Fruit fly (Drosophila melanogaster) whole organism, embryonic: ENCODE measurements around the gene CG14383.
A peak's percentile ranks its signal among the peaks of the same experiment; 100 is the strongest.

Experiments
- Bteb2 ChIP-seq: fragments of 200-800 bp; sonication (Bioruptor generic); optimal IDR thresholded peaks from 2 replicates; lab custom pipeline; 2016; ENCODE audit warnings: missing biosample characterization, missing genetic modification characterization
- CG10267 ChIP-seq: fragments of 200-800 bp; sonication (Bioruptor generic); optimal IDR thresholded peaks from 2 replicates; lab custom pipeline; 2018; ENCODE audit warnings: missing biosample characterization, mild to moderate bottlenecking, missing genetic modification characterization, moderate library complexity
- CG11085 ChIP-seq: fragments of 200-800 bp; sonication (Bioruptor generic); IDR thresholded peaks from 2 replicates; pipeline ENCODE4 v1.3.6; 2022; ENCODE audit warnings: missing biosample characterization, missing genetic modification characterization
- CG12155 ChIP-seq: fragments of 200-800 bp; sonication (Bioruptor generic); optimal IDR thresholded peaks from 3 replicates; lab custom pipeline; 2016; ENCODE audit warnings: missing biosample characterization, missing genetic modification characterization
- CG14050 ChIP-seq: fragments of 200-800 bp; sonication (Bioruptor generic); IDR thresholded peaks from 3 replicates; pipeline ENCODE4 v1.3.6; 2022; ENCODE audit warnings: missing biosample characterization, missing genetic modification characterization
- CG14667 ChIP-seq: fragments of 200-800 bp; sonication (Bioruptor generic); IDR thresholded peaks from 2 replicates; pipeline ENCODE4 v1.3.6; 2022; ENCODE audit warnings: missing biosample characterization, missing genetic modification characterization
- CG14965 ChIP-seq: fragments of 200-800 bp; sonication (Bioruptor generic); optimal IDR thresholded peaks from 2 replicates; lab custom pipeline; 2016; ENCODE audit warnings: missing biosample characterization, missing genetic modification characterization, borderline replicate concordance
- CG1603 ChIP-seq: fragments of 200-800 bp; sonication (Bioruptor generic); optimal IDR thresholded peaks from 2 replicates; lab custom pipeline; 2019; ENCODE audit warnings: missing biosample characterization, mild to moderate bottlenecking, missing genetic modification characterization, moderate library complexity
- CG16779 ChIP-seq: fragments of 200-800 bp; sonication (Bioruptor generic); IDR thresholded peaks from 2 replicates; pipeline ENCODE4 v1.3.6; 2022; ENCODE audit warnings: missing biosample characterization, missing genetic modification characterization
- CG16815 ChIP-seq: fragments of 200-800 bp; sonication (Bioruptor generic); optimal IDR thresholded peaks from 3 replicates; lab custom pipeline; 2017; ENCODE audit warnings: missing biosample characterization, mild to moderate bottlenecking, missing genetic modification characterization
- CG17568 ChIP-seq: fragments of 200-800 bp; sonication (Bioruptor generic); optimal IDR thresholded peaks from 2 replicates; lab custom pipeline; 2018; ENCODE audit warnings: missing biosample characterization, mild to moderate bottlenecking, missing genetic modification characterization, moderate library complexity
- CG2116 ChIP-seq: fragments of 200-800 bp; sonication (Bioruptor generic); optimal IDR thresholded peaks from 3 replicates; lab custom pipeline; 2018; ENCODE audit warnings: missing biosample characterization, mild to moderate bottlenecking, missing genetic modification characterization
- CG31224 ChIP-seq: fragments of 200-800 bp; sonication (Bioruptor generic); IDR thresholded peaks from 2 replicates; pipeline ENCODE4 v1.3.6; 2022; ENCODE audit warnings: missing biosample characterization, missing genetic modification characterization
- CG4282 ChIP-seq: fragments of 200-800 bp; sonication (Bioruptor generic); optimal IDR thresholded peaks from 2 replicates; lab custom pipeline; 2016; ENCODE audit warnings: missing biosample characterization, missing genetic modification characterization
- CG4360 ChIP-seq: fragments of 200-800 bp; sonication (Bioruptor generic); IDR thresholded peaks from 2 replicates; pipeline ENCODE4 v1.3.6; 2022; ENCODE audit warnings: missing biosample characterization, missing genetic modification characterization
- CG4424 ChIP-seq: fragments of 200-800 bp; sonication (Bioruptor generic); optimal IDR thresholded peaks from 3 replicates; lab custom pipeline; 2016; ENCODE audit warnings: missing biosample characterization, missing genetic modification characterization
- CG4730 ChIP-seq: fragments of 200-800 bp; sonication (Bioruptor generic); IDR thresholded peaks from 2 replicates; pipeline ENCODE4 v1.3.6; 2022; ENCODE audit warnings: missing biosample characterization, missing genetic modification characterization
- CG6272 ChIP-seq: fragments of 200-800 bp; sonication (Bioruptor generic); IDR thresholded peaks from 2 replicates; pipeline ENCODE4 v1.3.6; 2022; ENCODE audit warnings: missing biosample characterization, missing genetic modification characterization
- CG6683 ChIP-seq: fragments of 200-800 bp; sonication (Bioruptor generic); optimal IDR thresholded peaks from 2 replicates; lab custom pipeline; 2017; ENCODE audit warnings: missing biosample characterization, mild to moderate bottlenecking, missing genetic modification characterization, missing genetic modification reagents
- CG7963 ChIP-seq: fragments of 200-800 bp; sonication (Bioruptor generic); IDR thresholded peaks from 3 replicates; pipeline ENCODE4 v1.3.6; 2022; ENCODE audit warnings: missing biosample characterization, missing genetic modification characterization; ENCODE audit not compliant: partially characterized antibody
- Dek ChIP-seq: fragments of 200-800 bp; sonication (Bioruptor generic); optimal IDR thresholded peaks from 3 replicates; lab custom pipeline; 2019; ENCODE audit warnings: missing biosample characterization, mild to moderate bottlenecking, missing genetic modification characterization, moderate library complexity
- E2f2 ChIP-seq: fragments of 200-800 bp; sonication (Bioruptor generic); IDR thresholded peaks from 2 replicates; pipeline ENCODE4 v1.3.6; 2022; ENCODE audit warnings: missing biosample characterization, missing genetic modification characterization
- H2.0 ChIP-seq: fragments of 200-800 bp; sonication (Bioruptor generic); IDR thresholded peaks from 2 replicates; pipeline ENCODE4 v1.3.6; 2022; ENCODE audit warnings: missing biosample characterization, missing genetic modification characterization
- HLH4C ChIP-seq: fragments of 200-800 bp; sonication (Bioruptor generic); IDR thresholded peaks from 3 replicates; pipeline ENCODE4 v1.3.6; 2022; ENCODE audit warnings: missing biosample characterization, missing genetic modification characterization; ENCODE audit not compliant: partially characterized antibody
- HmgD ChIP-seq: fragments of 200-800 bp; sonication (Bioruptor generic); optimal IDR thresholded peaks from 3 replicates; lab custom pipeline; 2016; ENCODE audit warnings: missing biosample characterization, missing genetic modification characterization
- Hr51 ChIP-seq, 2 experiments: fragments of 200-800 bp; sonication (Bioruptor generic); optimal IDR thresholded peaks; 2 replicates in 1 of 2; 3 replicates in 1 of 2; lab custom pipeline; 2016 to 2018; ENCODE audit warnings: missing biosample characterization in 2 of 2, missing genetic modification characterization in 2 of 2, mild to moderate bottlenecking in 1 of 2, moderate library complexity in 1 of 2
- Lpt ChIP-seq: fragments of >200 bp; optimal IDR thresholded peaks from 2 replicates; lab custom pipeline; 2018; ENCODE audit warnings: missing biosample characterization, missing genetic modification characterization
- Med ChIP-seq: fragments of 200-800 bp; sonication (Bioruptor generic); peaks from one replicate; lab custom pipeline; 2016; ENCODE audit warnings: missing biosample characterization, missing genetic modification characterization, mild to moderate bottlenecking, inconsistent platforms, moderate library complexity
- Rx ChIP-seq: fragments of 200-800 bp; sonication (Bioruptor generic); IDR thresholded peaks from 2 replicates; pipeline ENCODE4 v1.3.6; 2022; ENCODE audit warnings: missing biosample characterization, missing genetic modification characterization
- Scr ChIP-seq: fragments of 200-800 bp; sonication (Bioruptor generic); IDR thresholded peaks from 2 replicates; pipeline ENCODE4 v1.3.6; 2022; ENCODE audit warnings: missing biosample characterization, missing genetic modification characterization; ENCODE audit not compliant: partially characterized antibody
- ac ChIP-seq: fragments of 200-800 bp; sonication (Bioruptor generic); optimal IDR thresholded peaks from 3 replicates; lab custom pipeline; 2017; ENCODE audit warnings: missing biosample characterization, mild to moderate bottlenecking, missing genetic modification characterization
- chinmo ChIP-seq: fragments of 200-800 bp; sonication (Bioruptor generic); IDR thresholded peaks from 4 replicates; pipeline ENCODE4 v1.3.6; 2022; ENCODE audit warnings: missing biosample characterization, missing genetic modification characterization; ENCODE audit not compliant: partially characterized antibody
- ci ChIP-seq: fragments of 200-800 bp; sonication (Bioruptor generic); IDR thresholded peaks from 3 replicates; pipeline ENCODE4 v1.3.6; 2022; ENCODE audit warnings: missing biosample characterization, missing genetic modification characterization
- crc ChIP-seq: fragments of 200-800 bp; sonication (Bioruptor generic); optimal IDR thresholded peaks from 2 replicates; lab custom pipeline; 2016; ENCODE audit warnings: missing biosample characterization, missing genetic modification characterization
- gsb ChIP-seq: fragments of 200-800 bp; sonication (Bioruptor generic); IDR thresholded peaks from 2 replicates; pipeline ENCODE4 v1.3.6; 2022; ENCODE audit warnings: missing biosample characterization, missing genetic modification characterization
- hkb ChIP-seq, 2 experiments: fragments of 200-800 bp in 1 of 2; fragments of >200 bp in 1 of 2; sonication (Bioruptor generic) in 1 of 2; IDR thresholded peaks in 1 of 2; optimal IDR thresholded peaks in 1 of 2; 2 replicates each; pipeline versions ENCODE4 v1.3.6 to Lab custom; 2017 to 2022; ENCODE audit warnings: missing biosample characterization in 1 of 2, missing genetic modification characterization in 1 of 2
- kni ChIP-seq: fragments of 200-800 bp; sonication (Bioruptor generic); optimal IDR thresholded peaks from 3 replicates; lab custom pipeline; 2017; ENCODE audit warnings: mild to moderate bottlenecking, missing biosample characterization, missing genetic modification reagents, missing genetic modification characterization
- nom ChIP-seq: fragments of 200-800 bp; sonication (Bioruptor generic); optimal IDR thresholded peaks from 2 replicates; lab custom pipeline; 2017; ENCODE audit warnings: missing biosample characterization, missing genetic modification characterization, mild to moderate bottlenecking, moderate library complexity, missing genetic modification reagents
- odd ChIP-seq: fragments of 200-800 bp; sonication (Bioruptor generic); optimal IDR thresholded peaks from 2 replicates; lab custom pipeline; 2017; ENCODE audit warnings: missing biosample characterization, mild to moderate bottlenecking, missing genetic modification characterization
- prd ChIP-seq, 3 experiments: fragments of >200 bp in 2 of 3; fragments of 200-800 bp in 1 of 3; sonication (Bioruptor generic) in 1 of 3; optimal IDR thresholded peaks in 2 of 3; IDR thresholded peaks in 1 of 3; 2 replicates in 2 of 3; 3 replicates in 1 of 3; pipeline versions ENCODE4 v1.3.6 to Lab custom; 2017 to 2022; ENCODE audit warnings: missing biosample characterization in 1 of 3, missing genetic modification characterization in 1 of 3
- pros ChIP-seq: fragments of 200-800 bp; sonication (Bioruptor generic); optimal IDR thresholded peaks from 3 replicates; lab custom pipeline; 2019; ENCODE audit warnings: missing biosample characterization, mild to moderate bottlenecking, missing genetic modification characterization, moderate library complexity
- sens-2 ChIP-seq: fragments of 200-800 bp; sonication (Bioruptor generic); IDR thresholded peaks from 2 replicates; pipeline ENCODE4 v1.3.6; 2022; ENCODE audit warnings: missing biosample characterization, missing genetic modification characterization
- shn ChIP-seq: fragments of 200-800 bp; sonication (Bioruptor generic); optimal IDR thresholded peaks from 3 replicates; lab custom pipeline; 2016; ENCODE audit warnings: missing biosample characterization, missing genetic modification characterization
- sisA ChIP-seq: fragments of 200-800 bp; sonication (Bioruptor generic); IDR thresholded peaks from 2 replicates; pipeline ENCODE4 v1.3.6; 2022; ENCODE audit warnings: missing biosample characterization, missing genetic modification characterization
- sob ChIP-seq: fragments of 200-800 bp; sonication (Bioruptor generic); IDR thresholded peaks from 2 replicates; pipeline ENCODE4 v1.3.6; 2022; ENCODE audit warnings: missing biosample characterization, missing genetic modification characterization
- sr ChIP-seq: fragments of 200-800 bp; sonication (Bioruptor generic); IDR thresholded peaks from 3 replicates; pipeline ENCODE4 v1.3.6; 2022; ENCODE audit warnings: missing biosample characterization, missing genetic modification characterization
- stc ChIP-seq: fragments of 200-800 bp; sonication (Bioruptor generic); IDR thresholded peaks from 2 replicates; pipeline ENCODE4 v1.3.6; 2022; ENCODE audit warnings: missing biosample characterization, missing genetic modification characterization
- tgo ChIP-seq: fragments of 200-800 bp; sonication (Bioruptor generic); IDR thresholded peaks from 3 replicates; pipeline ENCODE4 v1.3.6; 2022; ENCODE audit warnings: missing biosample characterization, missing genetic modification characterization
- twi ChIP-seq: fragments of 200-800 bp; optimal IDR thresholded peaks from 2 replicates; lab custom pipeline; 2019; ENCODE audit warnings: missing biosample characterization, mild to moderate bottlenecking, missing genetic modification characterization, moderate library complexity
- wdn ChIP-seq: fragments of 200-800 bp; sonication (Bioruptor generic); IDR thresholded peaks from 2 replicates; pipeline ENCODE4 v1.3.6; 2022; ENCODE audit warnings: missing biosample characterization, missing genetic modification characterization
- zfh2 ChIP-seq: fragments of 200-800 bp; sonication (Bioruptor generic); optimal IDR thresholded peaks from 2 replicates; lab custom pipeline; 2016; ENCODE audit warnings: missing biosample characterization, missing genetic modification characterization

Gene CG14383

dm6 chr3R:13012990-13013389, 24.7 kb upstream of the CG14383 start (continued):
- TF ChIP-seq CG4424 (GFP tag; lab: Kevin White, UChicago) (no peak), CG12155 (GFP tag; lab: Kevin White, UChicago) (no peak), stc (GFP tag; lab: Robert Waterston, UW) (no peak), Rx (no peak), CG17568 (GFP tag; lab: Kevin White, UChicago) (no peak), gsb (GFP tag; lab: Robert Waterston, UW) (no peak), pros (no peak), ac (GFP tag; lab: Kevin White, UChicago) (no peak), ci (GFP tag; lab: Robert Waterston, UW) (peak; percentile 18; the same call in 1 of the 3 replicates), CG14965 (GFP tag; lab: Kevin White, UChicago) (no peak), Hr51 (GFP tag; optimal IDR thresholded peaks at IDR 0.05; lab: Kevin White, UChicago) (no peak), Dek (tag; lab: Kevin White, UChicago) (no peak), sr (GFP tag; lab: Robert Waterston, UW) (no peak), Lpt (no peak), E2f2 (GFP tag; lab: Robert Waterston, UW) (no peak), CG4360 (GFP tag; lab: Robert Waterston, UW) (peak; percentile 57; the same call in 1 of the 2 replicates), CG16815 (GFP tag; lab: Kevin White, UChicago) (no peak), CG4282 (GFP tag; lab: Kevin White, UChicago) (no peak), Med (GFP tag; lab: Kevin White, UChicago) (peak; percentile 74), crc (no peak), H2.0 (no peak), chinmo (GFP tag; lab: Robert Waterston, UW) (peak; percentile 4; the same call in 1 of the 4 replicates), sisA (GFP tag; lab: Robert Waterston, UW) (no peak), sens-2 (GFP tag; lab: Robert Waterston, UW) (no peak), HLH4C (no peak), CG31224 (GFP tag; lab: Robert Waterston, UW) (no peak), CG2116 (GFP tag; lab: Kevin White, UChicago) (peak; percentile 72), twi (tag; lab: Kevin White, UChicago) (no peak), nom (GFP tag; lab: Kevin White, UChicago) (no peak), HmgD (GFP tag; lab: Kevin White, UChicago) (no peak), tgo (GFP tag; lab: Robert Waterston, UW) (no peak), CG4730 (no peak), CG6272 (no peak), prd (optimal IDR thresholded peaks at IDR 0.05; lab: Kevin White, UChicago) (no peak), prd (GFP tag; IDR thresholded peaks at IDR 0.05; lab: Robert Waterston, UW) (no peak), odd (no peak), Bteb2 (GFP tag; lab: Kevin White, UChicago) (no peak), CG14667 (GFP tag; lab: Robert Waterston, UW) (no peak), wdn (GFP tag; lab: Robert Waterston, UW) (0 out of 2 replicates have a peak, but pooled peaks have one; percentile 24), Scr (GFP tag; lab: Robert Waterston, UW) (peak; percentile 22; the same call in 1 of the 2 replicates), zfh2 (GFP tag; lab: Kevin White, UChicago) (no peak), shn (no peak), CG11085 (GFP tag; lab: Robert Waterston, UW) (no peak), CG14050 (GFP tag; lab: Robert Waterston, UW) (no peak), sob (GFP tag; lab: Robert Waterston, UW) (no peak), hkb (optimal IDR thresholded peaks at IDR 0.05; lab: Kevin White, UChicago) (no peak), hkb (GFP tag; IDR thresholded peaks at IDR 0.05; lab: Robert Waterston, UW) (0 out of 2 replicates have a peak, but pooled peaks have one; percentile 9), CG1603 (tag; lab: Kevin White, UChicago) (no peak), CG7963 (no peak), kni (GFP tag; lab: Kevin White, UChicago) (peak; percentile 24), CG6683 (GFP tag; lab: Kevin White, UChicago) (no peak), CG10267 (tag; lab: Kevin White, UChicago) (no peak), CG16779 (GFP tag; lab: Robert Waterston, UW) (no peak)
